Worm (Caenorhabditis elegans) whole organism, late embryonic: ENCODE data around the gene K08E4.7.

ENCODE experiments used
- K02D7.2 ChIP-seq: sonication (generic microtip); optimal IDR thresholded peaks from 2 replicates; lab custom pipeline; 2017; ENCODE audit warnings: mild to moderate bottlenecking, missing genetic modification characterization, missing compliant biosample characterization
- K09A11.1 ChIP-seq: sonication (generic microtip); optimal IDR thresholded peaks from 2 replicates; lab custom pipeline; 2017; ENCODE audit warnings: antibody characterized with exemption, mild to moderate bottlenecking, missing genetic modification characterization, missing compliant biosample characterization; ENCODE audit not compliant: insufficient read depth
- Y22D7AL.16 ChIP-seq: sonication (generic microtip); optimal IDR thresholded peaks from 2 replicates; lab custom pipeline; 2016; ENCODE audit warnings: missing genetic modification characterization, missing compliant biosample characterization
- ahr-1 ChIP-seq: sonication (generic microtip); optimal IDR thresholded peaks from 2 replicates; lab custom pipeline; 2016; ENCODE audit warnings: missing genetic modification characterization, missing compliant biosample characterization
- ama-1 ChIP-seq: fragments of 150-350 bp; optimal IDR thresholded peaks from 2 replicates; lab custom pipeline; 2014
- ceh-18 ChIP-seq: sonication (generic microtip); optimal IDR thresholded peaks from 2 replicates; lab custom pipeline; 2016; ENCODE audit warnings: missing genetic modification characterization, missing compliant biosample characterization
- ceh-19 ChIP-seq: fragments of 200-800 bp; sonication (Bioruptor generic); optimal IDR thresholded peaks from 2 replicates; lab custom pipeline; 2018; ENCODE audit warnings: mild to moderate bottlenecking, missing genetic modification characterization, missing compliant biosample characterization
- ceh-24 ChIP-seq: sonication (generic microtip); optimal IDR thresholded peaks from 2 replicates; lab custom pipeline; 2016; ENCODE audit warnings: mild to moderate bottlenecking, missing genetic modification characterization, missing compliant biosample characterization
- ceh-30 ChIP-seq: fragments of 150-350 bp; optimal IDR thresholded peaks from 2 replicates; lab custom pipeline; 2014; ENCODE audit warnings: missing biosample characterization, missing genetic modification characterization
- ceh-34 ChIP-seq: sonication (generic microtip); optimal IDR thresholded peaks from 2 replicates; lab custom pipeline; 2016; ENCODE audit warnings: mild to moderate bottlenecking, missing genetic modification characterization, missing compliant biosample characterization
- ceh-48 ChIP-seq: sonication (generic microtip); optimal IDR thresholded peaks from 2 replicates; lab custom pipeline; 2016; ENCODE audit warnings: missing genetic modification characterization, inconsistent platforms, missing compliant biosample characterization
- ceh-6 ChIP-seq: fragments of 200-800 bp; sonication (Bioruptor generic); optimal IDR thresholded peaks from 2 replicates; lab custom pipeline; 2018; ENCODE audit warnings: mild to moderate bottlenecking, missing genetic modification characterization, missing compliant biosample characterization
- ceh-9 ChIP-seq: sonication (generic microtip); optimal IDR thresholded peaks from 2 replicates; lab custom pipeline; 2016; ENCODE audit warnings: mild to moderate bottlenecking, missing genetic modification characterization, inconsistent platforms, missing compliant biosample characterization
- che-1 ChIP-seq: sonication (generic microtip); optimal IDR thresholded peaks from 2 replicates; lab custom pipeline; 2016; ENCODE audit warnings: mild to moderate bottlenecking, missing genetic modification characterization, missing compliant biosample characterization
- dve-1 ChIP-seq: sonication (generic microtip); optimal IDR thresholded peaks from 2 replicates; lab custom pipeline; 2017; ENCODE audit warnings: antibody characterized with exemption, mild to moderate bottlenecking, missing genetic modification characterization, missing compliant biosample characterization
- elt-2 ChIP-seq: sonication (generic microtip); optimal IDR thresholded peaks from 2 replicates; lab custom pipeline; 2016; ENCODE audit warnings: missing genetic modification reagents, missing genetic modification characterization, missing compliant biosample characterization
- ets-4 ChIP-seq: sonication (generic microtip); optimal IDR thresholded peaks from 2 replicates; lab custom pipeline; 2016; ENCODE audit warnings: missing genetic modification characterization, missing compliant biosample characterization
- fax-1 ChIP-seq: sonication (generic microtip); optimal IDR thresholded peaks from 2 replicates; lab custom pipeline; 2016; ENCODE audit warnings: missing genotype, missing genetic modification characterization, missing compliant biosample characterization
- fkh-10 ChIP-seq: fragments of 150-350 bp; optimal IDR thresholded peaks from 2 replicates; lab custom pipeline; 2014; ENCODE audit warnings: missing biosample characterization, missing genetic modification reagents, missing genetic modification characterization
- gmeb-2 ChIP-seq: sonication (generic microtip); optimal IDR thresholded peaks from 2 replicates; lab custom pipeline; 2016; ENCODE audit warnings: missing genetic modification characterization, inconsistent platforms, missing compliant biosample characterization
- hlh-13 ChIP-seq: fragments of 200-800 bp; sonication (Bioruptor generic); optimal IDR thresholded peaks from 2 replicates; lab custom pipeline; 2018; ENCODE audit warnings: mild to moderate bottlenecking, missing genetic modification characterization, missing compliant biosample characterization
- hlh-15 ChIP-seq: sonication (generic microtip); optimal IDR thresholded peaks from 2 replicates; lab custom pipeline; 2016; ENCODE audit warnings: missing genetic modification characterization, missing compliant biosample characterization
- hlh-30 ChIP-seq: sonication (generic microtip); optimal IDR thresholded peaks from 2 replicates; lab custom pipeline; 2017; ENCODE audit warnings: antibody characterized with exemption, missing genetic modification characterization, missing compliant biosample characterization; ENCODE audit not compliant: insufficient read depth
- hlh-8 ChIP-seq: sonication (generic microtip); optimal IDR thresholded peaks from 2 replicates; lab custom pipeline; 2016; ENCODE audit warnings: missing genotype, missing genetic modification characterization, missing compliant biosample characterization
- mec-3 ChIP-seq: sonication (generic microtip); optimal IDR thresholded peaks from 2 replicates; lab custom pipeline; 2016; ENCODE audit warnings: borderline replicate concordance, missing genetic modification characterization, missing compliant biosample characterization
- nfya-1 ChIP-seq: sonication (generic microtip); optimal IDR thresholded peaks from 2 replicates; lab custom pipeline; 2017; ENCODE audit warnings: missing genetic modification characterization, mild to moderate bottlenecking, missing compliant biosample characterization, antibody characterized with exemption, moderate library complexity
- npax-4 ChIP-seq: sonication (generic microtip); optimal IDR thresholded peaks from 2 replicates; lab custom pipeline; 2016; ENCODE audit warnings: missing genetic modification characterization, missing compliant biosample characterization
- odd-2 ChIP-seq: sonication (generic microtip); optimal IDR thresholded peaks from 2 replicates; lab custom pipeline; 2017; ENCODE audit warnings: antibody characterized with exemption, mild to moderate bottlenecking, missing genetic modification characterization, missing compliant biosample characterization
- pat-9 ChIP-seq: fragments of 200-800 bp; sonication (Bioruptor generic); optimal IDR thresholded peaks from 2 replicates; lab custom pipeline; 2018; ENCODE audit warnings: mild to moderate bottlenecking, missing genetic modification characterization, moderate library complexity, missing compliant biosample characterization
- pax-1 ChIP-seq: fragments of 150-350 bp; optimal IDR thresholded peaks from 2 replicates; lab custom pipeline; 2014; ENCODE audit warnings: missing biosample characterization, missing genetic modification characterization
- pha-2 ChIP-seq: sonication (generic microtip); optimal IDR thresholded peaks from 2 replicates; lab custom pipeline; 2017; ENCODE audit warnings: mild to moderate bottlenecking, missing genetic modification characterization, missing compliant biosample characterization
- pha-4 ChIP-seq: fragments of 150-350 bp; optimal IDR thresholded peaks from 2 replicates; lab custom pipeline; 2018; ENCODE audit warnings: missing biosample characterization, missing genetic modification reagents, missing genetic modification characterization
- pros-1 ChIP-seq: fragments of 150-350 bp; optimal IDR thresholded peaks from 2 replicates; lab custom pipeline; 2014; ENCODE audit warnings: missing biosample characterization, missing genetic modification reagents, missing genetic modification characterization
- ref-2 ChIP-seq: sonication (generic microtip); optimal IDR thresholded peaks from 2 replicates; lab custom pipeline; 2016; ENCODE audit warnings: missing genetic modification characterization, missing compliant biosample characterization
- rnt-1 ChIP-seq: sonication (generic microtip); optimal IDR thresholded peaks from 2 replicates; lab custom pipeline; 2016; ENCODE audit warnings: missing genetic modification characterization, missing compliant biosample characterization
- sdc-2 ChIP-seq: sonication (generic microtip); optimal IDR thresholded peaks from 2 replicates; lab custom pipeline; 2016; ENCODE audit warnings: missing genotype, missing genetic modification characterization, missing compliant biosample characterization
- sox-4 ChIP-seq: sonication (generic microtip); optimal IDR thresholded peaks from 2 replicates; lab custom pipeline; 2017; ENCODE audit warnings: mild to moderate bottlenecking, missing genetic modification characterization, inconsistent platforms, missing compliant biosample characterization
- tbx-2 ChIP-seq: sonication (generic microtip); optimal IDR thresholded peaks from 2 replicates; lab custom pipeline; 2016; ENCODE audit warnings: missing genetic modification characterization, missing compliant biosample characterization
- tbx-7 ChIP-seq: sonication (generic microtip); optimal IDR thresholded peaks from 2 replicates; lab custom pipeline; 2016; ENCODE audit warnings: missing genotype, missing genetic modification characterization, missing compliant biosample characterization
- ttx-3 ChIP-seq: sonication (generic microtip); optimal IDR thresholded peaks from 2 replicates; lab custom pipeline; 2016; ENCODE audit warnings: missing genetic modification reagents, missing genetic modification characterization, missing compliant biosample characterization
- unc-55 ChIP-seq: sonication (generic microtip); optimal IDR thresholded peaks from 2 replicates; lab custom pipeline; 2017; ENCODE audit warnings: missing biosample characterization, missing genetic modification reagents, missing genetic modification characterization
- unc-86 ChIP-seq: sonication (generic microtip); optimal IDR thresholded peaks from 2 replicates; lab custom pipeline; 2016; ENCODE audit warnings: missing genetic modification characterization, missing compliant biosample characterization
- ztf-16 ChIP-seq: sonication (generic microtip); optimal IDR thresholded peaks from 2 replicates; lab custom pipeline; 2017; ENCODE audit warnings: missing genetic modification characterization, missing compliant biosample characterization

K08E4.7 gene

DNA sequence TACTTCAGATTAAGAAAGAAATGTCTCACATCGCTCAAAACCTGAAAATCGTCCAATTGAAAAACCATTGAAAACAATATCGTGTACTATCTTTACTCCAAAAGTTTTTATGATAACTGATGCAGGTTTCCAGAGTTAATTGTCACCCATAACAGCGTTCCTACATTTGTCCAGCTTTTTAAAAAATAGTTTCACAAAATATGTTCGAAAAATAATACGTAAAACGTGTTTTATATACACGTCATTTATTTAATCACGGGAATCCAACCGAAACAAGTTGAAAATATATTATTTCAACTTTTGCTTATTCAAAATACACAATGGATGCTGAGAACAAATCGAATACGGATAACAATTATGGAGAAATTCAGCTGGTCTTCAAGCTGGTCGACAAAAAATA lies at the start of gene K08E4.7:
Gene K08E4.7 (plus strand): TSS at position 301 of the 400 bp plus-strand sequence.
- no peak for TF ChIP-seq ceh-6 (GFP tag; lab: Kevin White, UChicago)
- TF ChIP-seq pat-9 (tag; lab: Kevin White, UChicago): no peak
- TF ChIP-seq sox-4 (tag; lab: Kevin White, UChicago): no peak
- TF ChIP-seq gmeb-2 (tag; lab: Kevin White, UChicago): no peak
- TF ChIP-seq hlh-30: no peak
- TF ChIP-seq ceh-9 (tag; lab: Kevin White, UChicago): no peak
- no peak for TF ChIP-seq tbx-2 (tag; lab: Kevin White, UChicago)
- no peak for TF ChIP-seq hlh-15 (tag; lab: Kevin White, UChicago)
- no peak for TF ChIP-seq ceh-48 (tag; lab: Kevin White, UChicago)

DNA sequence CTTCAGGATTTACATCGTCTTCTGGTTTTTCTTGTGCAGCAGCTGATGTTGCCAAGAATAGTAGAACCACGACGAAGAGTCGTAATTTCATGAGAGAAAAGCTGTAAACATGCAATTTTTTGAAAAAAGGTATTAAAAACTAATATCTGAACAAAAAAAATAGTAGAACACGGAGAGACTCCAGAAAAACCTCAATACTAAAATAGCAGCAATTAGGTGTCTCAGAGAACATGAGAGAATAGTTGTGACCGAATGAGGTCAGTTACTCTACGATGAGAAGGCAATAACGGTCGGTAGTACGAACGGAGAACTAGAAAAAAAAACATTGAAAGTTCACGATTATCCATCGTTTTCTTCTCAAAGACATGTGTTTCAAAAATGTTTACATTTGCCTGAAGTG lies 46.5 kb upstream of the K08E4.7 start, which contains the start of gene tgn-38:
Gene tgn-38 (minus strand): TSS at position 101 of the 400 bp plus-strand sequence.
- TF ChIP-seq ceh-19: no peak
- no peak for TF ChIP-seq rnt-1
- no peak for TF ChIP-seq npax-4 (tag; lab: Kevin White, UChicago)
- TF ChIP-seq unc-55 (GFP tag; lab: Kevin White, UChicago): no peak
- TF ChIP-seq mec-3: no peak
- TF ChIP-seq hlh-30: no peak
- no peak for TF ChIP-seq ama-1 (lab: Kevin White, UChicago)
- TF ChIP-seq pax-1: no peak

DNA sequence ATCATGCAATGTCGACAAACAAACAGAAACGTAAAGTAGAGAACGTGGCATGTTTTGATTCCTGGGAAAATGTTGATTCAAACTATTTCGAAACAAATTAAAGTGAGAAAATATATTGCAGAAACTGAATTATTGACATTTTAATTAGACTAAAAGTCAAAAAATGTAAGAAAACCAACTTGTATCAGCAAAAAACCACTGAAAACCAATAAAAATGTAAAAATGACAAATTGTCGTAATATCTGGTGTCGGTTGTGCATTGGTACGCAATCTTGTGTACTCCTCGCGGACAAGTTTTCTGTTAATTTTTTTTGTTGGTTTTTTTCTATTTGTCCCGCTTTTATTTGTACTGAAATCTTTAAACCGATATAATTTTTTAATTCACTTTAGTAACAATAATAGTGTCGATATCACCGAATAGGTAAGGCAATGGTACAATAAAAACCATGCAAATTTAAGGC lies 45.8 kb upstream of the K08E4.7 start, which contains the start of gene T12G3.11:
Gene T12G3.11 (minus strand): TSS at position 51 of the 461 bp plus-strand sequence.
- no peak for TF ChIP-seq Y22D7AL.16 (tag; lab: Kevin White, UChicago)
- no peak for TF ChIP-seq ztf-16
- no peak for TF ChIP-seq nfya-1 (tag; lab: Kevin White, UChicago)
- no peak for TF ChIP-seq che-1 (tag; lab: Kevin White, UChicago)
- TF ChIP-seq ceh-24 (tag; lab: Kevin White, UChicago): no peak
- TF ChIP-seq npax-4 (tag; lab: Kevin White, UChicago): no peak
- TF ChIP-seq ahr-1 (tag; lab: Kevin White, UChicago): no peak
- no peak for TF ChIP-seq ceh-34 (tag; lab: Kevin White, UChicago)
- no peak for TF ChIP-seq ceh-30 (tag; lab: Kevin White, UChicago)
- TF ChIP-seq ttx-3 (tag; lab: Kevin White, UChicago): no peak
- no peak for TF ChIP-seq hlh-13
- no peak for TF ChIP-seq sox-4 (tag; lab: Kevin White, UChicago)
- no peak for TF ChIP-seq odd-2 (tag; lab: Kevin White, UChicago)
- TF ChIP-seq fkh-10 (GFP tag; lab: Kevin White, UChicago): no peak
- no peak for TF ChIP-seq tbx-7 (tag; lab: Kevin White, UChicago)
- no peak for TF ChIP-seq hlh-8
- TF ChIP-seq ceh-48 (tag; lab: Kevin White, UChicago): no peak

DNA sequence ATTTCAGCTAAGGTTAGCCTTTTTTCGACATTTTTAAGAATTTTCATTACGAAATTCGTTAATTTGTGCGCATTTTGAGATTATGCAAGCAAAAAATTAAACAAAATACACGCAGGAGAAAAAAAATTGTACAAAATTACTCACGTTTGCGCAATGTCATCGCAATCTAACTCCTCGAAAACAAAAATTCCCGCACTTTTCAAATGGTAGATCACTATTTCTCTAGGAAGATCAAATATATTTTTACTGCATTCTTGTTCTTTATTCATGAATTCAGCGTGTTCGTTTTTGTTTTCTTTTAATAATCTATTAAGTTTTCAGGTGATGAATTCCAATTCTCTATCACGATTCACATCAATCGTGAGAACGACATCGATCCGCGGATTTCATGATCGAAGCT lies 44.6 kb upstream of the K08E4.7 start, which contains the start of the genes T12G3.6 and mrpl-51:
Gene T12G3.6 (minus strand): TSS at position 269 of the 400 bp plus-strand sequence.
Gene mrpl-51 (plus strand): TSS at position 322 of the 400 bp plus-strand sequence.
- TF ChIP-seq ama-1 (lab: Kevin White, UChicago) (no peak), rnt-1 (no peak), tbx-7 (tag; lab: Kevin White, UChicago) (no peak)

DNA sequence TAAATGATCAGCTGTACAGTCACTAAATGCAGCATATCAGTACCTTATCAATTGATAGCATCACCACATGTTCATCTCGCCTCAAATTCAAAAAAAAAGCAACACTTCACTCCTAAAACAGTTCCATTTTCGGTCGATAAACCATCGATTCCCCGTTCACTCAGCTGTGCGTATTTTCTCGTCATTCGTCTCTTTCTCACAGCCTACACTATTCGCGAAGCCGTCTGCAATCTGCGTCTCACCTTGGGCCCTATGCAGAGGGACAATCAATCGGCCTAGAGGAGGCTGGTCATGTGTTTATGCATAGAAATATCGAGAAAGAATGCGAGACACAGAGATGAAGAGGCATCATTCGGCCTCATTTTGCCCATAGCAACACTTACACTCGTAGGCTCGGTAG lies 43.2 kb upstream of the K08E4.7 start:
- TF ChIP-seq pax-1 (peak; percentile 26), elt-2 (tag; lab: Kevin White, UChicago) (peak; percentile 74), pha-4 (tag; lab: Kevin White, UChicago) (no peak), ceh-34 (tag; lab: Kevin White, UChicago) (peak; percentile 59), K09A11.1 (tag; lab: Kevin White, UChicago) (no peak), ref-2 (peak; percentile 86), dve-1 (tag; lab: Kevin White, UChicago) (peak; percentile 63), unc-86 (tag; lab: Kevin White, UChicago) (no peak), unc-55 (GFP tag; lab: Kevin White, UChicago) (peak; percentile 73), pha-2 (tag; lab: Kevin White, UChicago) (no peak), hlh-13 (no peak), pros-1 (tag; lab: Kevin White, UChicago) (peak; percentile 35), hlh-30 (peak; percentile 98), ceh-18 (tag; lab: Kevin White, UChicago) (peak; percentile 52), rnt-1 (peak; percentile 48), ceh-24 (tag; lab: Kevin White, UChicago) (no peak), fax-1 (no peak), sdc-2 (tag; lab: Kevin White, UChicago) (peak; percentile 14), ama-1 (lab: Kevin White, UChicago) (peak; percentile 70), fkh-10 (GFP tag; lab: Kevin White, UChicago) (no peak), odd-2 (tag; lab: Kevin White, UChicago) (no peak), K02D7.2 (tag; lab: Kevin White, UChicago) (no peak), ets-4 (tag; lab: Kevin White, UChicago) (no peak), ceh-48 (tag; lab: Kevin White, UChicago) (peak; percentile 79)
